Worm (Caenorhabditis elegans) whole organism, L3 larva: ENCODE results near the gene hyl-2.

Experiments used
- R02D3.7 ChIP-seq: fragments of 150-350 bp; optimal IDR thresholded peaks from 2 replicates; lab custom pipeline; 2014; ENCODE audit warnings: missing biosample characterization, missing genetic modification characterization
- aly-2 ChIP-seq: fragments of 150-350 bp; optimal IDR thresholded peaks from 2 replicates; lab custom pipeline; 2014; ENCODE audit warnings: missing biosample characterization, missing genetic modification characterization
- ama-1 ChIP-seq: fragments of 150-350 bp; optimal IDR thresholded peaks from 2 replicates; lab custom pipeline; 2018
- ceh-16 ChIP-seq: sonication (generic microtip); optimal IDR thresholded peaks from 2 replicates; lab custom pipeline; 2017; ENCODE audit warnings: missing biosample characterization, missing genetic modification characterization
- ceh-28 ChIP-seq: fragments of 150-350 bp; optimal IDR thresholded peaks from 2 replicates; lab custom pipeline; 2014; ENCODE audit warnings: missing biosample characterization, missing genetic modification reagents, missing genetic modification characterization
- ceh-9 ChIP-seq: sonication (generic microtip); optimal IDR thresholded peaks from 2 replicates; lab custom pipeline; 2018; ENCODE audit warnings: missing biosample characterization, missing genetic modification characterization
- egl-5 ChIP-seq: fragments of 150-350 bp; optimal IDR thresholded peaks from 2 replicates; lab custom pipeline; 2017; ENCODE audit warnings: missing biosample characterization, missing genetic modification reagents, missing genetic modification characterization, inconsistent platforms
- elt-1 ChIP-seq: fragments of 150-350 bp; optimal IDR thresholded peaks from 2 replicates; lab custom pipeline; 2014; ENCODE audit warnings: missing biosample characterization, missing genetic modification characterization
- elt-2 ChIP-seq: sonication (generic microtip); optimal IDR thresholded peaks from 2 replicates; lab custom pipeline; 2016; ENCODE audit warnings: missing genetic modification reagents, mild to moderate bottlenecking, missing genetic modification characterization, missing compliant biosample characterization
- elt-3 ChIP-seq, 3 experiments: fragments of 150-350 bp in 1 of 3; sonication (generic microtip) in 2 of 3; optimal IDR thresholded peaks; 2 replicates in 2 of 3; 4 replicates in 1 of 3; lab custom pipeline; 2014 to 2017; ENCODE audit warnings: missing biosample characterization in 3 of 3, missing genetic modification characterization in 3 of 3
- fkh-2 ChIP-seq: fragments of 150-350 bp; optimal IDR thresholded peaks from 2 replicates; lab custom pipeline; 2014; ENCODE audit warnings: missing biosample characterization, missing genetic modification reagents, missing genetic modification characterization
- fos-1 ChIP-seq: fragments of 150-350 bp; optimal IDR thresholded peaks from 2 replicates; lab custom pipeline; 2014; ENCODE audit warnings: missing biosample characterization, missing genetic modification characterization
- hmg-11 ChIP-seq: sonication (generic microtip); optimal IDR thresholded peaks from 2 replicates; lab custom pipeline; 2016; ENCODE audit warnings: missing genetic modification characterization, missing compliant biosample characterization
- lin-15B ChIP-seq: fragments of 150-350 bp; optimal IDR thresholded peaks from 2 replicates; lab custom pipeline; 2014; ENCODE audit warnings: missing biosample characterization, missing genetic modification characterization
- lin-39 ChIP-seq: fragments of 150-350 bp; optimal IDR thresholded peaks from 2 replicates; lab custom pipeline; 2018; ENCODE audit warnings: missing biosample characterization, missing genetic modification reagents, missing genetic modification characterization
- mdl-1 ChIP-seq: fragments of 150-350 bp; optimal IDR thresholded peaks from 2 replicates; lab custom pipeline; 2014; ENCODE audit warnings: missing biosample characterization, missing genetic modification characterization
- nfya-1 ChIP-seq: sonication (generic microtip); optimal IDR thresholded peaks from 2 replicates; lab custom pipeline; 2017; ENCODE audit warnings: missing genetic modification characterization, mild to moderate bottlenecking, missing compliant biosample characterization, antibody characterized with exemption, moderate library complexity; ENCODE audit not compliant: insufficient read depth
- nhr-23 ChIP-seq: fragments of 150-350 bp; optimal IDR thresholded peaks from 2 replicates; lab custom pipeline; 2014; ENCODE audit warnings: missing biosample characterization, missing genetic modification reagents, missing genetic modification characterization
- nhr-25 ChIP-seq: sonication (generic microtip); optimal IDR thresholded peaks from 2 replicates; lab custom pipeline; 2017; ENCODE audit warnings: missing biosample characterization, missing genetic modification characterization
- nhr-28 ChIP-seq: fragments of 150-350 bp; optimal IDR thresholded peaks from 2 replicates; lab custom pipeline; 2014; ENCODE audit warnings: missing biosample characterization, missing genetic modification characterization
- nhr-43 ChIP-seq: sonication (generic microtip); optimal IDR thresholded peaks from 2 replicates; lab custom pipeline; 2016; ENCODE audit warnings: mild to moderate bottlenecking, missing genetic modification characterization, missing compliant biosample characterization; ENCODE audit not compliant: poor library complexity, severe bottlenecking
- nhr-67 ChIP-seq: fragments of 150-350 bp; optimal IDR thresholded peaks from 2 replicates; lab custom pipeline; 2014; ENCODE audit warnings: missing biosample characterization, missing genetic modification characterization
- nhr-77 ChIP-seq: fragments of 150-350 bp; optimal IDR thresholded peaks from 2 replicates; lab custom pipeline; 2014; ENCODE audit warnings: missing biosample characterization, missing genetic modification characterization
- pqm-1 ChIP-seq: fragments of 150-350 bp; optimal IDR thresholded peaks from 2 replicates; lab custom pipeline; 2017; ENCODE audit warnings: missing biosample characterization, missing genetic modification characterization, inconsistent platforms
- skn-1 ChIP-seq: fragments of 150-350 bp; optimal IDR thresholded peaks from 2 replicates; lab custom pipeline; 2014; ENCODE audit warnings: missing biosample characterization, missing genetic modification characterization
- snpc-4 ChIP-seq: fragments of 150-350 bp; optimal IDR thresholded peaks from 2 replicates; lab custom pipeline; 2014; ENCODE audit warnings: missing biosample characterization, missing genetic modification characterization
- tbx-2 ChIP-seq: sonication (generic microtip); optimal IDR thresholded peaks from 2 replicates; lab custom pipeline; 2016; ENCODE audit warnings: mild to moderate bottlenecking, missing genetic modification characterization, missing compliant biosample characterization
- unc-39 ChIP-seq: sonication (generic microtip); optimal IDR thresholded peaks from 4 replicates; lab custom pipeline; 2017; ENCODE audit warnings: missing biosample characterization, missing genetic modification characterization
- unc-62 ChIP-seq: fragments of 150-350 bp; sonication (generic microtip); optimal IDR thresholded peaks from 4 replicates; lab custom pipeline; 2014; ENCODE audit warnings: missing biosample characterization, missing genetic modification reagents, missing genetic modification characterization
- ztf-11 ChIP-seq: fragments of 150-350 bp; optimal IDR thresholded peaks from 2 replicates; lab custom pipeline; 2014; ENCODE audit warnings: missing biosample characterization, missing genetic modification characterization
- ztf-4 ChIP-seq: fragments of 150-350 bp; optimal IDR thresholded peaks from 2 replicates; lab custom pipeline; 2014; ENCODE audit warnings: missing biosample characterization, missing genetic modification characterization

hyl-2 gene

ce11 chrX:4699411-4700050 is at the start of gene hyl-2:
TSS of gene hyl-2 (minus strand) at chrX:4699461.
- TF ChIP-seq ceh-16 (tag; lab: Kevin White, UChicago), result no peak
- TF ChIP-seq lin-15B, result peak; percentile 71
- peak; percentile 59 for TF ChIP-seq nhr-23 (tag; lab: Kevin White, UChicago)
- TF ChIP-seq fos-1 (tag; lab: Kevin White, UChicago), result no peak
- peak; percentile 65 for TF ChIP-seq hmg-11 (tag; lab: Kevin White, UChicago)
- peak; percentile 84 for TF ChIP-seq lin-39 (tag; lab: Kevin White, UChicago)
- TF ChIP-seq nfya-1 (tag; lab: Kevin White, UChicago), result peak; percentile 70
- TF ChIP-seq nhr-25 (tag; lab: Kevin White, UChicago), result peak; percentile 45
- TF ChIP-seq snpc-4, result peak; percentile 27
- TF ChIP-seq R02D3.7 (tag; lab: Kevin White, UChicago), result no peak
- no peak for TF ChIP-seq ztf-4 (tag; lab: Kevin White, UChicago)
- TF ChIP-seq fkh-2, result no peak
- TF ChIP-seq ceh-9 (tag; lab: Kevin White, UChicago), result no peak
- TF ChIP-seq egl-5 (tag; lab: Kevin White, UChicago), result peak; percentile 39
- no peak for TF ChIP-seq mdl-1

DNA sequence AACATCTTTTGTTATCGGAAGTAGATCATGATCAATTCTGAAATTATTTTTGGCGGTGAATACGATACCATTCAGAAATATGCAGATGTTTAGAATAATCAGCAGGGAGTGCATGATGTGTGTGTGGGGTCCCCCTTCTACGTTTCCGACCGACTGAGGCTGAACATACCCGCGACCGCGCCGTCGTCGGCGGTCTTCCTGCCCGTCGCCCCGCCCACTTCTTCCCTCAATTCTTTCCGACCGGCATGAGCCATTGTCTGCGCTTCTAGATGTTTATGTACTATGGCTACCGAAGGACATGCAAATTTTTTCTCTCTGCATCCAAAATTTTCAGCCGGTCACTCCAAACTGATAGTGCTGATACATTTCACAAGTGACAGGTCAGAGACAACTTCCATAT is 44.8 kb upstream of the hyl-2 start:
- TF ChIP-seq hmg-11 (tag; lab: Kevin White, UChicago), result peak; percentile 2
- TF ChIP-seq unc-62 (GFP tag; lab: Kevin White, UChicago), result no peak
- no peak for TF ChIP-seq nhr-43 (tag; lab: Kevin White, UChicago)
- TF ChIP-seq ama-1 (lab: Kevin White, UChicago), result no peak
- TF ChIP-seq lin-39 (tag; lab: Kevin White, UChicago), result peak; percentile 37

DNA sequence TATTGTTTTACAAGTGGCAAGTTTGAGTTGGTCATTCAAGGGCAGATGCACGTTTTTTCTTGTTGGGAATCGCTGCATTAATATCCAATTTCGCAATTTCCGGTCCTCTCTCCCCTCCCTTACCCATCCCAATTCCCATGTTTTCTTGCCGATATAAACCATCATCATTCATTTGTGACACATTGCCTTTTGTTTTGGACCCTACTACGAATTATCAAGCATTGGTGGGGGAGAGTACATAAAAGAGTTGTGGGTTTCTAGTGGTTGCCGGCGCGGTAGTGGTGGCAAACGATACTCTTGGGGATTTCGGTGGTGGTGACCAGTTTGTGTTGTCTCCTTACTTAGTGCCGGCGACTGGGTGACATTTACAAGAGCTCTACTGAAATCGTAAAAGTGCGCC is 43.0 kb upstream of the hyl-2 start:
- TF ChIP-seq ztf-11 (tag; lab: Kevin White, UChicago), result no peak
- peak; percentile 32 for TF ChIP-seq lin-39 (tag; lab: Kevin White, UChicago)

ce11 chrX:4740630-4741029 is 41.4 kb upstream of the hyl-2 start:
- TF ChIP-seq mdl-1, result peak; percentile 5
- no peak for TF ChIP-seq ztf-11 (tag; lab: Kevin White, UChicago)
- no peak for TF ChIP-seq ama-1 (lab: Kevin White, UChicago)
- no peak for TF ChIP-seq elt-3 (tag; optimal IDR thresholded peaks at IDR 0.05; lab: Kevin White, UChicago)
- TF ChIP-seq elt-1, result no peak
- TF ChIP-seq, all 47 proteins: peak for 1

- TF ChIP-seq tbx-2 (tag; lab: Kevin White, UChicago) (no peak), unc-39 (tag; lab: Kevin White, UChicago) (no peak), pqm-1 (tag; lab: Kevin White, UChicago) (no peak), unc-62 (GFP tag; lab: Kevin White, UChicago) (no peak), skn-1 (tag; lab: Kevin White, UChicago) (no peak), nhr-28 (tag; lab: Kevin White, UChicago) (no peak), elt-2 (tag; lab: Kevin White, UChicago) (no peak), fkh-2 (no peak), nhr-77 (tag; lab: Kevin White, UChicago) (no peak), aly-2 (tag; lab: Kevin White, UChicago) (no peak), ceh-9 (tag; lab: Kevin White, UChicago) (no peak), ceh-28 (no peak), nhr-67 (tag; lab: Kevin White, UChicago) (no peak), nfya-1 (tag; lab: Kevin White, UChicago) (no peak)
Measured at ce11 chrX:4732752-4733151, 33.5 kb upstream of the hyl-2 start, which contains the start of gene aman-1. TSS of gene aman-1 (plus strand) at chrX:4733095.

- TF ChIP-seq nhr-28 (tag; lab: Kevin White, UChicago), result no peak
Measured at ce11 chrX:4727388-4727787, 28.1 kb upstream of the hyl-2 start, which contains the start of gene acc-3. TSS of gene acc-3 (minus strand) at chrX:4727488.
